Fruit fly (Drosophila melanogaster): ENCODE results near the gene CG17896.

Gene CG17896

DNA sequence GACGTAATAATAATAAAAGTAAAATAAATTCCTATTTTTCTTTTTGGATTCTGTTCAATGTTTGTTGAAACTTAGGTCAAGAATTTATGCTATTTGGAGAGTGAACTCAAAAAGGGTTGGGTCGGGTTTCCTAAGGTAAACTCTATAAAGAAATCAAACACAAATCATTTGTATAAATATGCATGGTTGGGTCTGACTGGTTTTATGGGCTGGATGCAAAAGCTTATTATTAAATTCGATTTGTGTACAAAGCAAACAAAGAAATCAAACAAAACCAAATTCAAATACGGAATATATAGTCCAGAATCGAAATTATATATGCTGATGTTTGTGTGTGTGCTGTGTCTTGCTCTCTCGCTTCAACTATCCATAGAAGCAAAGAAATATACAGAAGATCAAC is 22.4 kb upstream of the CG17896 start (continued):
- TF ChIP-seq caup (GFP tag; optimal IDR thresholded peaks at IDR 0.05; ENCODE audit: severe bottlenecking) = peak; percentile 66
- TF ChIP-seq CG12744 (GFP tag; optimal IDR thresholded peaks at IDR 0.05) = no peak
- TF ChIP-seq grau (tag; optimal IDR thresholded peaks at IDR 0.05) = peak; percentile 13
- no peak for TF ChIP-seq Lim3 (GFP tag; IDR thresholded peaks at IDR 0.05)
- TF ChIP-seq CG15269 (tag; optimal IDR thresholded peaks at IDR 0.05) = peak; percentile 34
- no peak for TF ChIP-seq CG12391 (tag; optimal IDR thresholded peaks at IDR 0.05)
- TF ChIP-seq CG17612 (GFP tag; IDR thresholded peaks at IDR 0.05) = no peak
- TF ChIP-seq CG2678 (tag; optimal IDR thresholded peaks at IDR 0.05) = peak; percentile 48
- TF ChIP-seq CG4360 (GFP tag; IDR thresholded peaks at IDR 0.05) = no peak
- TF ChIP-seq CG13624 (GFP tag; optimal IDR thresholded peaks at IDR 0.05) = no peak
- TF ChIP-seq Xrp1 (GFP tag; IDR thresholded peaks at IDR 0.05) = no peak
- TF ChIP-seq CG2202 (tag; optimal IDR thresholded peaks at IDR 0.05) = no peak
- no peak for TF ChIP-seq h (optimal IDR thresholded peaks at IDR 0.05)
- TF ChIP-seq maf-S (GFP tag; optimal IDR thresholded peaks at IDR 0.05) = no peak
- peak; percentile 13 for TF ChIP-seq CG7839 (tag; optimal IDR thresholded peaks at IDR 0.05)
- peak; percentile 19 for TF ChIP-seq CG6854 (GFP tag; optimal IDR thresholded peaks at IDR 0.05)
- peak; percentile 64 for TF ChIP-seq Hmr (GFP tag; optimal IDR thresholded peaks at IDR 0.05)
- no peak for TF ChIP-seq gcm (GFP tag; optimal IDR thresholded peaks at IDR 0.05)
- no peak for TF ChIP-seq CG43689 (GFP tag; IDR thresholded peaks at IDR 0.05)
- TF ChIP-seq CG30431 (GFP tag; optimal IDR thresholded peaks at IDR 0.05) = no peak
- TF ChIP-seq Sry-δ (GFP tag; optimal IDR thresholded peaks at IDR 0.05) = no peak
- peak; percentile 69 for TF ChIP-seq CG6813 (GFP tag; optimal IDR thresholded peaks at IDR 0.05)
- TF ChIP-seq fd102C (GFP tag; optimal IDR thresholded peaks at IDR 0.05) = no peak
- no peak for TF ChIP-seq CG32772 (GFP tag; IDR thresholded peaks at IDR 0.05)

dm6 chrX:512527-512926 is 19.2 kb upstream of the CG17896 start:
- TF ChIP-seq CG4360 (GFP tag; IDR thresholded peaks at IDR 0.05) (0 out of 2 replicates have a peak, but pooled peaks have one; percentile 8), D19A (tag; optimal IDR thresholded peaks at IDR 0.05) (peak; percentile 6), CG17802 (tag; optimal IDR thresholded peaks at IDR 0.05) (no peak), Six4 (GFP tag; optimal IDR thresholded peaks at IDR 0.05) (no peak), ind (GFP tag; optimal IDR thresholded peaks at IDR 0.05) (peak; percentile 5), ci (GFP tag; IDR thresholded peaks at IDR 0.05) (0 out of 3 replicates have a peak, but pooled peaks have one; percentile 16), CG2712 (tag; optimal IDR thresholded peaks at IDR 0.05) (peak; percentile 10), CG17361 (GFP tag; IDR thresholded peaks at IDR 0.05) (0 out of 3 replicates have a peak, but pooled peaks have one; percentile 13), eve (GFP tag; optimal IDR thresholded peaks at IDR 0.05) (peak in 1 of 2 experiments; percentile 37), vfl (GFP tag; optimal IDR thresholded peaks at IDR 0.05) (no peak), sens (GFP tag) (peak; percentile 83), kay (GFP tag; optimal IDR thresholded peaks at IDR 0.05) (no peak), lab (GFP tag; optimal IDR thresholded peaks at IDR 0.05) (no peak), lilli (GFP tag; optimal IDR thresholded peaks at IDR 0.05) (peak; percentile 4), Side (GFP tag; optimal IDR thresholded peaks at IDR 0.05) (peak; percentile 6), gem (tag; optimal IDR thresholded peaks at IDR 0.05) (peak; percentile 25), Med (GFP tag) (peak; percentile 48), bsh (GFP tag; optimal IDR thresholded peaks at IDR 0.05) (peak in 1 of 2 experiments; percentile 40), CG12744 (GFP tag; optimal IDR thresholded peaks at IDR 0.05) (no peak), crol (GFP tag; IDR thresholded peaks at IDR 0.05) (no peak), CG1603 (tag; optimal IDR thresholded peaks at IDR 0.05) (peak; percentile 11), zf30C (GFP tag; optimal IDR thresholded peaks at IDR 0.05) (peak; percentile 64), Sin3A (optimal IDR thresholded peaks at IDR 0.05) (no peak), jumu (GFP tag; optimal IDR thresholded peaks at IDR 0.05) (no peak), cg (GFP tag; optimal IDR thresholded peaks at IDR 0.05) (peak; percentile 15), Xbp1 (GFP tag; optimal IDR thresholded peaks at IDR 0.05) (peak; percentile 6), nom (GFP tag; optimal IDR thresholded peaks at IDR 0.05) (no peak), D19B (GFP tag; optimal IDR thresholded peaks at IDR 0.05) (no peak), Ets65A (GFP tag) (peak; percentile 89)

Data from whole organism, embryonic.